Worm (Caenorhabditis elegans): ENCODE data around the gene M60.4.

DNA sequence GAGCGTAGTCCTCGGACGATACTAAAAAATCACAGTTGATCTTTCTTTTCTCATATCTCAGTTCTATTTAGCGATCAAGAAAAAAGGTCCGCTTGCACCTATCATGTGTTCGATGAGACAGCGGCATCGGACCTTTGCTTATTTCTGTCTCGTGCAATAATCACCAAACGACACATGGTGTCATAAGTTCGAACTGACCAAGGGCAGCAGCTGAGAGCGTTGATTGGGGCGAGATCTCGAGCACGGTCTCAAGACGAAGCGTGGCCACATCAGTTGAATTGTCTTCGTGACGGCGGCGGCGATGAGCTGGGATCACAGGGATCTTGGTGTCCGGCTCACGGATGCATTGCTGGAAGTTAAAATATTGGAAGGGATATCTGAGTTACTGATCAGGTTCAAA, 26.6 kb upstream of the M60.4 start:
- no peak for TF ChIP-seq him-1 (tag; optimal IDR thresholded peaks at IDR 0.05)
- TF ChIP-seq W03F9.2 (tag; optimal IDR thresholded peaks at IDR 0.05), result no peak
- TF ChIP-seq dao-5 (tag; optimal IDR thresholded peaks at IDR 0.05), result no peak
